Worm (Caenorhabditis elegans) whole organism, midembryonic: ENCODE results near the gene hira-1.

Experiments
- T22C8.4 ChIP-seq: fragments of 200-800 bp; sonication (Bioruptor generic); IDR thresholded peaks from 2 replicates; pipeline ENCODE4 v1.3.6; 2022; ENCODE audit warnings: missing genetic modification characterization, missing compliant biosample characterization
- cog-1 ChIP-seq: sonication (generic microtip); optimal IDR thresholded peaks from 2 replicates; lab custom pipeline; 2016; ENCODE audit warnings: missing genetic modification characterization, missing compliant biosample characterization
- flt-1 ChIP-seq: fragments of 200-800 bp; sonication (Bioruptor generic); IDR thresholded peaks from 2 replicates; pipeline ENCODE4 v1.3.6; 2022; ENCODE audit warnings: missing genetic modification characterization, missing compliant biosample characterization
- klf-2 ChIP-seq: fragments of 200-800 bp; sonication (Bioruptor generic); conservative IDR thresholded peaks from 2 replicates; pipeline ENCODE4 v1.3.6; 2022; ENCODE audit warnings: missing genetic modification reagents, missing genetic modification characterization, missing compliant biosample characterization
- med-1 ChIP-seq: sonication (generic microtip); optimal IDR thresholded peaks from 2 replicates; lab custom pipeline; 2017; ENCODE audit warnings: missing genetic modification characterization, mild to moderate bottlenecking, missing compliant biosample characterization, antibody characterized with exemption, missing genetic modification reagents; ENCODE audit not compliant: insufficient read depth
- tab-1 ChIP-seq: fragments of 200-800 bp; sonication (Bioruptor generic); IDR thresholded peaks from 2 replicates; pipeline ENCODE4 v1.3.6; 2022; ENCODE audit warnings: missing genetic modification characterization, missing compliant biosample characterization
- ztf-23 ChIP-seq: fragments of 200-800 bp; sonication (Bioruptor generic); IDR thresholded peaks from 2 replicates; pipeline ENCODE4 v1.3.6; 2022; ENCODE audit warnings: missing genetic modification reagents, missing genetic modification characterization, missing compliant biosample characterization
- ztf-29 ChIP-seq: fragments of 200-800 bp; sonication (Bioruptor generic); IDR thresholded peaks from 2 replicates; pipeline ENCODE4 v1.3.6; 2022; ENCODE audit warnings: missing genetic modification reagents, missing genetic modification characterization, missing compliant biosample characterization

DNA sequence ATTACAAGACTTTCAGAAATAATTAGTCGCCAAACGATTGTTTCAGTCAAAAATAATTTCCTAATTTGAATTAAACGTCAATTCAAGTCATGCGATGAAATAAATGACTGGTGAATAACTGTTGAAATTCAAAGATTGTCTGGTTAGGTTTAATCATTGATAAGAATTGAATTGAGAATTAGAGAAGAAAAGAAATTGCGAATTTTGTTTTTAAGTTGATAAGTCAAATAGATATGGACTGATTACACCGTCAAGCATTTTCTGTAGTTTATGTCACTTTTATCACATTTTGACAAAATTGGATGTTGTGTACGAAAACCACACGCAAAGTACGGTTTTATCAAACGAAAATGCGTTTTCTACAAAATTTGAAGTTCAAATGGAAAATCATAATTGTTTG lies 10.3 kb downstream of the hira-1 start:
- TF ChIP-seq ztf-29 = no peak
- TF ChIP-seq T22C8.4 = no peak
- no peak for TF ChIP-seq tab-1 (GFP tag; lab: Robert Waterston, UW)
- TF ChIP-seq klf-2 (GFP tag; lab: Robert Waterston, UW) = no peak
- TF ChIP-seq med-1 = no peak
- TF ChIP-seq flt-1 (GFP tag; lab: Robert Waterston, UW) = no peak
- TF ChIP-seq ztf-23 (GFP tag; lab: Robert Waterston, UW) = no peak
- no peak for TF ChIP-seq cog-1
